Fruit fly (Drosophila melanogaster) whole organism, embryonic: ENCODE results near the gene tank.

Source experiments
- Abd-B ChIP-seq: fragments of 200-800 bp; sonication (Bioruptor generic); optimal IDR thresholded peaks from 2 replicates; lab custom pipeline; 2018; ENCODE audit warnings: missing biosample characterization, mild to moderate bottlenecking, missing genetic modification characterization, moderate library complexity
- Aef1 ChIP-seq: fragments of 200-800 bp; sonication (Bioruptor generic); IDR thresholded peaks from 3 replicates; pipeline ENCODE4 v1.3.6; 2022; ENCODE audit warnings: missing biosample characterization, missing genetic modification characterization
- CG11504 ChIP-seq: fragments of 200-800 bp; sonication (Bioruptor generic); optimal IDR thresholded peaks from 3 replicates; lab custom pipeline; 2019; ENCODE audit warnings: missing biosample characterization, mild to moderate bottlenecking, missing genetic modification characterization, moderate library complexity
- CG12071 ChIP-seq: fragments of 200-800 bp; sonication (Bioruptor generic); optimal IDR thresholded peaks from 3 replicates; lab custom pipeline; 2018; ENCODE audit warnings: missing biosample characterization, mild to moderate bottlenecking, missing genetic modification characterization
- CG12236 ChIP-seq: fragments of 200-800 bp; sonication (Bioruptor generic); optimal IDR thresholded peaks from 2 replicates; lab custom pipeline; 2016; ENCODE audit warnings: missing biosample characterization, missing genetic modification characterization
- CG13894 ChIP-seq: fragments of 200-800 bp; sonication (Bioruptor generic); optimal IDR thresholded peaks from 3 replicates; lab custom pipeline; 2018; ENCODE audit warnings: missing biosample characterization, mild to moderate bottlenecking, missing genetic modification characterization, moderate library complexity
- CG15269 ChIP-seq: fragments of 200-800 bp; sonication (Bioruptor generic); optimal IDR thresholded peaks from 2 replicates; lab custom pipeline; 2018; ENCODE audit warnings: missing biosample characterization, mild to moderate bottlenecking, missing genetic modification characterization, moderate library complexity
- CG1603 ChIP-seq: fragments of 200-800 bp; sonication (Bioruptor generic); optimal IDR thresholded peaks from 2 replicates; lab custom pipeline; 2019; ENCODE audit warnings: missing biosample characterization, mild to moderate bottlenecking, missing genetic modification characterization, moderate library complexity
- CG17385 ChIP-seq: fragments of 200-800 bp; sonication (Bioruptor generic); optimal IDR thresholded peaks from 3 replicates; lab custom pipeline; 2018; ENCODE audit warnings: missing biosample characterization, mild to moderate bottlenecking, missing genetic modification characterization
- CG17612 ChIP-seq: fragments of 200-800 bp; sonication (Bioruptor generic); IDR thresholded peaks from 2 replicates; pipeline ENCODE4 v1.3.6; 2022; ENCODE audit warnings: missing biosample characterization, missing genetic modification characterization
- CG17829 ChIP-seq: fragments of 200-800 bp; optimal IDR thresholded peaks from 2 replicates; lab custom pipeline; 2019; ENCODE audit warnings: missing biosample characterization, mild to moderate bottlenecking, missing genetic modification characterization, moderate library complexity
- CG17912 ChIP-seq: fragments of 200-800 bp; sonication (Bioruptor generic); optimal IDR thresholded peaks from 2 replicates; lab custom pipeline; 2018; ENCODE audit warnings: missing biosample characterization, mild to moderate bottlenecking, missing genetic modification characterization
- CG18764 ChIP-seq: fragments of 200-800 bp; sonication (Bioruptor generic); optimal IDR thresholded peaks from 3 replicates; lab custom pipeline; 2016; ENCODE audit warnings: missing biosample characterization, missing genetic modification characterization
- CG2116 ChIP-seq: fragments of 200-800 bp; sonication (Bioruptor generic); optimal IDR thresholded peaks from 3 replicates; lab custom pipeline; 2018; ENCODE audit warnings: missing biosample characterization, mild to moderate bottlenecking, missing genetic modification characterization
- CG30431 ChIP-seq: fragments of 200-800 bp; sonication (Bioruptor generic); optimal IDR thresholded peaks from 2 replicates; lab custom pipeline; 2017; ENCODE audit warnings: missing biosample characterization, missing genetic modification characterization
- CG31388 ChIP-seq: fragments of 200-800 bp; sonication (Bioruptor generic); optimal IDR thresholded peaks from 2 replicates; lab custom pipeline; 2016; ENCODE audit warnings: missing biosample characterization, missing genetic modification characterization
- CG32772 ChIP-seq: fragments of 200-800 bp; sonication (Bioruptor generic); IDR thresholded peaks from 2 replicates; pipeline ENCODE4 v1.3.6; 2022; ENCODE audit warnings: missing biosample characterization, missing genetic modification characterization
- CG34376 ChIP-seq: fragments of 200-800 bp; sonication (Bioruptor generic); optimal IDR thresholded peaks from 2 replicates; lab custom pipeline; 2018; ENCODE audit warnings: missing biosample characterization, mild to moderate bottlenecking, missing genetic modification characterization
- CG3726 ChIP-seq: fragments of 200-800 bp; sonication (Bioruptor generic); IDR thresholded peaks from 3 replicates; pipeline ENCODE4, ENCODE4 v1.3.6; 2022; ENCODE audit warnings: missing biosample characterization, missing genetic modification characterization
- CG42726 ChIP-seq: fragments of 200-800 bp; sonication (Bioruptor generic); IDR thresholded peaks from 2 replicates; pipeline ENCODE4 v1.3.6; 2022; ENCODE audit warnings: missing biosample characterization, missing genetic modification characterization; ENCODE audit not compliant: partially characterized antibody
- CG4328 ChIP-seq: fragments of 200-800 bp; sonication (Bioruptor generic); optimal IDR thresholded peaks from 3 replicates; lab custom pipeline; 2017; ENCODE audit warnings: missing biosample characterization, missing genetic modification reagents, missing genetic modification characterization
- CG5953 ChIP-seq: fragments of 200-800 bp; sonication (Bioruptor generic); IDR thresholded peaks from 2 replicates; pipeline ENCODE4 v1.3.6; 2022; ENCODE audit warnings: missing biosample characterization, missing genetic modification characterization
- CG6654 ChIP-seq: fragments of 200-800 bp; sonication (Bioruptor generic); optimal IDR thresholded peaks from 2 replicates; lab custom pipeline; 2017; ENCODE audit warnings: missing biosample characterization, mild to moderate bottlenecking, missing genetic modification characterization
- CG6791 ChIP-seq: fragments of 200-800 bp; sonication (Bioruptor generic); IDR thresholded peaks from 3 replicates; pipeline ENCODE4 v1.3.6; 2022; ENCODE audit warnings: missing biosample characterization, missing genetic modification characterization; ENCODE audit not compliant: partially characterized antibody
- CG8388 ChIP-seq: fragments of 200-800 bp; sonication (Bioruptor generic); optimal IDR thresholded peaks from 2 replicates; lab custom pipeline; 2019; ENCODE audit warnings: missing biosample characterization, mild to moderate bottlenecking, missing genetic modification characterization, moderate library complexity
- CG9437 ChIP-seq: fragments of 200-800 bp; sonication (Bioruptor generic); optimal IDR thresholded peaks from 2 replicates; lab custom pipeline; 2018; ENCODE audit warnings: missing biosample characterization, mild to moderate bottlenecking, missing genetic modification characterization
- Elba2 ChIP-seq: fragments of 200-800 bp; sonication (Bioruptor generic); optimal IDR thresholded peaks from 3 replicates; lab custom pipeline; 2016; ENCODE audit warnings: missing biosample characterization, missing genetic modification characterization
- Fer3 ChIP-seq: fragments of 200-800 bp; sonication (Bioruptor generic); optimal IDR thresholded peaks from 2 replicates; lab custom pipeline; 2018; ENCODE audit warnings: missing biosample characterization, mild to moderate bottlenecking, missing genetic modification characterization, moderate library complexity
- H2.0 ChIP-seq: fragments of 200-800 bp; sonication (Bioruptor generic); IDR thresholded peaks from 2 replicates; pipeline ENCODE4 v1.3.6; 2022; ENCODE audit warnings: missing biosample characterization, missing genetic modification characterization
- Hand ChIP-seq: fragments of 200-800 bp; sonication (Bioruptor generic); optimal IDR thresholded peaks from 2 replicates; lab custom pipeline; 2017; ENCODE audit warnings: mild to moderate bottlenecking, missing biosample characterization, missing genetic modification reagents, missing genetic modification characterization
- NfI ChIP-seq: fragments of 200-800 bp; sonication (Bioruptor generic); optimal IDR thresholded peaks from 3 replicates; lab custom pipeline; 2018; ENCODE audit warnings: missing biosample characterization, mild to moderate bottlenecking, missing genetic modification characterization, moderate library complexity
- Sox100B ChIP-seq: fragments of 200-800 bp; sonication (Bioruptor generic); optimal IDR thresholded peaks from 3 replicates; lab custom pipeline; 2018; ENCODE audit warnings: missing biosample characterization, mild to moderate bottlenecking, missing genetic modification characterization
- Sry-δ ChIP-seq: fragments of 200-800 bp; sonication (Bioruptor generic); optimal IDR thresholded peaks from 2 replicates; lab custom pipeline; 2016; ENCODE audit warnings: missing biosample characterization, missing genetic modification characterization
- Xbp1 ChIP-seq: fragments of 200-800 bp; sonication (Bioruptor generic); optimal IDR thresholded peaks from 3 replicates; lab custom pipeline; 2016; ENCODE audit warnings: missing biosample characterization, mild to moderate bottlenecking, missing genetic modification characterization
- ase ChIP-seq: fragments of 200-800 bp; sonication (Bioruptor generic); IDR thresholded peaks from 3 replicates; pipeline ENCODE4 v1.3.6; 2022; ENCODE audit warnings: missing biosample characterization, missing genetic modification characterization
- caup ChIP-seq: fragments of 200-800 bp; sonication (Bioruptor generic); optimal IDR thresholded peaks from 3 replicates; lab custom pipeline; 2017; ENCODE audit warnings: missing biosample characterization, mild to moderate bottlenecking, missing genetic modification characterization, moderate library complexity; ENCODE audit not compliant: severe bottlenecking
- crol ChIP-seq: fragments of 200-800 bp; sonication (Bioruptor generic); IDR thresholded peaks from 2 replicates; pipeline ENCODE4 v1.3.6; 2022; ENCODE audit warnings: missing biosample characterization, missing genetic modification characterization
- danr ChIP-seq: fragments of 200-800 bp; sonication (Bioruptor generic); IDR thresholded peaks from 2 replicates; pipeline ENCODE4 v1.3.6; 2022; ENCODE audit warnings: missing biosample characterization, missing genetic modification characterization
- dati ChIP-seq: fragments of 200-800 bp; sonication (Bioruptor generic); IDR thresholded peaks from 2 replicates; pipeline ENCODE4 v1.3.6; 2022; ENCODE audit warnings: missing biosample characterization, missing genetic modification characterization
- disco-r ChIP-seq: fragments of 200-800 bp; sonication (Bioruptor generic); optimal IDR thresholded peaks from 2 replicates; lab custom pipeline; 2016; ENCODE audit warnings: missing biosample characterization, missing genetic modification characterization
- esg ChIP-seq: fragments of 200-800 bp; sonication (Bioruptor generic); conservative IDR thresholded peaks from 2 replicates; pipeline ENCODE4 v1.3.6; 2022; ENCODE audit warnings: missing biosample characterization, missing genetic modification characterization
- gfzf ChIP-seq: fragments of 200-800 bp; sonication (Bioruptor generic); optimal IDR thresholded peaks from 2 replicates; lab custom pipeline; 2016; ENCODE audit warnings: missing biosample characterization, mild to moderate bottlenecking, missing genetic modification characterization, moderate library complexity
- klu ChIP-seq: fragments of 200-800 bp; sonication (Bioruptor generic); IDR thresholded peaks from 2 replicates; pipeline ENCODE4 v1.3.6; 2022; ENCODE audit warnings: missing biosample characterization, missing genetic modification characterization
- lab ChIP-seq: fragments of 200-800 bp; sonication (Bioruptor generic); optimal IDR thresholded peaks from 3 replicates; lab custom pipeline; 2017; ENCODE audit warnings: missing biosample characterization, missing genetic modification characterization, mild to moderate bottlenecking, moderate library complexity, missing genetic modification reagents
- pzg ChIP-seq: fragments of 200-800 bp; sonication (Bioruptor generic); optimal IDR thresholded peaks from 3 replicates; lab custom pipeline; 2018; ENCODE audit warnings: missing biosample characterization, mild to moderate bottlenecking, missing genetic modification characterization, moderate library complexity
- row ChIP-seq: fragments of 200-800 bp; sonication (Bioruptor generic); IDR thresholded peaks from 3 replicates; pipeline ENCODE4 v1.3.6; 2022; ENCODE audit warnings: missing biosample characterization, missing genetic modification characterization
- sens ChIP-seq: fragments of 200-800 bp; sonication (Bioruptor generic); peaks from one replicate; lab custom pipeline; 2016; ENCODE audit warnings: missing biosample characterization, missing genetic modification characterization
- tup ChIP-seq: fragments of 200-800 bp; sonication (Bioruptor generic); optimal IDR thresholded peaks from 2 replicates; lab custom pipeline; 2016; ENCODE audit warnings: missing biosample characterization, mild to moderate bottlenecking, missing genetic modification characterization, moderate library complexity
- usp ChIP-seq: fragments of >200 bp; optimal IDR thresholded peaks from 2 replicates; lab custom pipeline; 2017; ENCODE audit warnings: missing biosample characterization, missing genetic modification characterization
- vvl ChIP-seq: fragments of 200-800 bp; sonication (Bioruptor generic); IDR thresholded peaks from 2 replicates; pipeline ENCODE4 v1.3.6; 2022; ENCODE audit warnings: missing biosample characterization, missing genetic modification characterization
- zen ChIP-seq: fragments of 200-800 bp; sonication (Bioruptor generic); optimal IDR thresholded peaks from 3 replicates; lab custom pipeline; 2018; ENCODE audit warnings: missing biosample characterization, mild to moderate bottlenecking, missing genetic modification characterization, moderate library complexity

Gene tank

dm6 chr2L:4856118-4856517 is 18.3 kb upstream of the tank start (continued):
- no peak for TF ChIP-seq CG31388 (GFP tag; lab: Kevin White, UChicago)
- TF ChIP-seq danr (GFP tag; lab: Robert Waterston, UW): peak; percentile 49; the same call in 1 of the 2 replicates
- peak; percentile 88 for TF ChIP-seq sens (GFP tag; lab: Kevin White, UChicago)
- TF ChIP-seq CG5953 (GFP tag; lab: Robert Waterston, UW): peak; percentile 43; the same call in 1 of the 2 replicates
- peak; percentile 50 for TF ChIP-seq Xbp1 (GFP tag; lab: Kevin White, UChicago)
- TF ChIP-seq CG15269: peak; percentile 71
- TF ChIP-seq Elba2 (GFP tag; lab: Kevin White, UChicago): no peak
- TF ChIP-seq klu (GFP tag; lab: Robert Waterston, UW): no peak
- TF ChIP-seq CG18764 (GFP tag; lab: Kevin White, UChicago): peak; percentile 33
- peak; percentile 86 for TF ChIP-seq row (GFP tag; lab: Robert Waterston, UW)
- peak; percentile 35 for TF ChIP-seq CG13894 (tag; lab: Kevin White, UChicago)
- TF ChIP-seq CG12071 (GFP tag; lab: Kevin White, UChicago): peak; percentile 52
- peak; percentile 50 for TF ChIP-seq CG9437 (GFP tag; lab: Kevin White, UChicago)
- TF ChIP-seq CG30431 (GFP tag; lab: Kevin White, UChicago): no peak
- TF ChIP-seq CG3726 (GFP tag; lab: Robert Waterston, UW): no peak
- no peak for TF ChIP-seq pzg
- TF ChIP-seq caup (GFP tag; lab: Kevin White, UChicago): peak; percentile 30
- TF ChIP-seq Abd-B (GFP tag; lab: Kevin White, UChicago): peak; percentile 33
- no peak for TF ChIP-seq CG17612 (GFP tag; lab: Robert Waterston, UW)
- TF ChIP-seq crol: no peak
- TF ChIP-seq H2.0 (GFP tag; lab: Robert Waterston, UW): peak; percentile 4; the same call in 1 of the 2 replicates
- peak; percentile 33; the same call in 1 of the 3 replicates for TF ChIP-seq Aef1 (GFP tag; lab: Robert Waterston, UW)
- no peak for TF ChIP-seq gfzf (GFP tag; lab: Kevin White, UChicago)
- peak; percentile 64; the same call in 1 of the 2 replicates for TF ChIP-seq CG32772 (GFP tag; lab: Robert Waterston, UW)
- peak; percentile 71 for TF ChIP-seq esg
- TF ChIP-seq Sry-δ (GFP tag; lab: Kevin White, UChicago): no peak
- no peak for TF ChIP-seq dati (GFP tag; lab: Robert Waterston, UW)
- peak; percentile 70 for TF ChIP-seq CG17829 (tag; lab: Kevin White, UChicago)
- peak; percentile 85 for TF ChIP-seq CG1603
- no peak for TF ChIP-seq CG6654
- TF ChIP-seq CG17385: peak; percentile 68
- TF ChIP-seq CG6791 (GFP tag; lab: Robert Waterston, UW): no peak
- no peak for TF ChIP-seq CG2116 (GFP tag; lab: Kevin White, UChicago)
- peak; percentile 28 for TF ChIP-seq NfI
- TF ChIP-seq Sox100B (GFP tag; lab: Kevin White, UChicago): peak; percentile 59
- peak; percentile 82 for TF ChIP-seq lab
- no peak for TF ChIP-seq usp (GFP tag; lab: Kevin White, UChicago)
- no peak for TF ChIP-seq CG34376 (GFP tag; lab: Kevin White, UChicago)
- peak; percentile 70 for TF ChIP-seq vvl
- peak; percentile 73 for TF ChIP-seq CG11504 (tag; lab: Kevin White, UChicago)
- no peak for TF ChIP-seq CG4328 (GFP tag; lab: Kevin White, UChicago)
- TF ChIP-seq Fer3 (tag; lab: Kevin White, UChicago): peak; percentile 68
- no peak for TF ChIP-seq disco-r (GFP tag; lab: Kevin White, UChicago)
- TF ChIP-seq CG8388: peak; percentile 47
- TF ChIP-seq CG12236 (GFP tag; lab: Kevin White, UChicago): no peak
- TF ChIP-seq CG42726 (GFP tag; lab: Robert Waterston, UW): no peak
- TF ChIP-seq ase (GFP tag; lab: Robert Waterston, UW): peak; percentile 44; the same call in 1 of the 3 replicates
- TF ChIP-seq CG17912 (GFP tag; lab: Kevin White, UChicago): no peak
- TF ChIP-seq tup (GFP tag; lab: Kevin White, UChicago): no peak
- TF ChIP-seq zen (tag; lab: Kevin White, UChicago): peak; percentile 65
- peak; percentile 62 for TF ChIP-seq Hand (GFP tag; lab: Kevin White, UChicago)
